Worm (Caenorhabditis elegans) whole organism, late embryonic: ENCODE data around the gene K02H11.9.

Experiments used
- C38D4.7 ChIP-seq: fragments of 200-800 bp; sonication (Bioruptor generic); optimal IDR thresholded peaks from 2 replicates; lab custom pipeline; 2018; ENCODE audit warnings: mild to moderate bottlenecking, missing genetic modification characterization, moderate library complexity, missing compliant biosample characterization
- Y22D7AL.16 ChIP-seq: sonication (generic microtip); optimal IDR thresholded peaks from 2 replicates; lab custom pipeline; 2016; ENCODE audit warnings: missing genetic modification characterization, missing compliant biosample characterization
- ahr-1 ChIP-seq: sonication (generic microtip); optimal IDR thresholded peaks from 2 replicates; lab custom pipeline; 2016; ENCODE audit warnings: missing genetic modification characterization, missing compliant biosample characterization
- ceh-14 ChIP-seq: sonication (generic microtip); optimal IDR thresholded peaks from 2 replicates; lab custom pipeline; 2016; ENCODE audit warnings: missing genotype, missing genetic modification characterization, missing compliant biosample characterization
- ceh-19 ChIP-seq: fragments of 200-800 bp; sonication (Bioruptor generic); optimal IDR thresholded peaks from 2 replicates; lab custom pipeline; 2018; ENCODE audit warnings: mild to moderate bottlenecking, missing genetic modification characterization, missing compliant biosample characterization
- ceh-2 ChIP-seq: sonication (generic microtip); optimal IDR thresholded peaks from 2 replicates; lab custom pipeline; 2016; ENCODE audit warnings: missing genotype, missing genetic modification characterization, missing compliant biosample characterization
- ceh-22 ChIP-seq: sonication (generic microtip); optimal IDR thresholded peaks from 2 replicates; lab custom pipeline; 2017; ENCODE audit warnings: missing biosample characterization, missing genetic modification characterization
- ceh-24 ChIP-seq: sonication (generic microtip); optimal IDR thresholded peaks from 2 replicates; lab custom pipeline; 2016; ENCODE audit warnings: mild to moderate bottlenecking, missing genetic modification characterization, missing compliant biosample characterization
- ceh-30 ChIP-seq: fragments of 150-350 bp; optimal IDR thresholded peaks from 2 replicates; lab custom pipeline; 2014; ENCODE audit warnings: missing biosample characterization, missing genetic modification characterization
- ceh-34 ChIP-seq: sonication (generic microtip); optimal IDR thresholded peaks from 2 replicates; lab custom pipeline; 2016; ENCODE audit warnings: mild to moderate bottlenecking, missing genetic modification characterization, missing compliant biosample characterization
- ceh-48 ChIP-seq: sonication (generic microtip); optimal IDR thresholded peaks from 2 replicates; lab custom pipeline; 2016; ENCODE audit warnings: missing genetic modification characterization, inconsistent platforms, missing compliant biosample characterization
- ceh-9 ChIP-seq: sonication (generic microtip); optimal IDR thresholded peaks from 2 replicates; lab custom pipeline; 2016; ENCODE audit warnings: mild to moderate bottlenecking, missing genetic modification characterization, inconsistent platforms, missing compliant biosample characterization
- dve-1 ChIP-seq: sonication (generic microtip); optimal IDR thresholded peaks from 2 replicates; lab custom pipeline; 2017; ENCODE audit warnings: antibody characterized with exemption, mild to moderate bottlenecking, missing genetic modification characterization, missing compliant biosample characterization
- elt-4 ChIP-seq: sonication (generic microtip); optimal IDR thresholded peaks from 2 replicates; lab custom pipeline; 2016; ENCODE audit warnings: missing genetic modification characterization, missing compliant biosample characterization
- ets-4 ChIP-seq: sonication (generic microtip); optimal IDR thresholded peaks from 2 replicates; lab custom pipeline; 2016; ENCODE audit warnings: missing genetic modification characterization, missing compliant biosample characterization
- eyg-1 ChIP-seq: sonication (generic microtip); optimal IDR thresholded peaks from 2 replicates; lab custom pipeline; 2016; ENCODE audit warnings: missing genotype, missing genetic modification characterization, missing compliant biosample characterization
- fkh-10 ChIP-seq: fragments of 150-350 bp; optimal IDR thresholded peaks from 2 replicates; lab custom pipeline; 2014; ENCODE audit warnings: missing biosample characterization, missing genetic modification reagents, missing genetic modification characterization
- gmeb-2 ChIP-seq: sonication (generic microtip); optimal IDR thresholded peaks from 2 replicates; lab custom pipeline; 2016; ENCODE audit warnings: missing genetic modification characterization, inconsistent platforms, missing compliant biosample characterization
- hlh-13 ChIP-seq: fragments of 200-800 bp; sonication (Bioruptor generic); optimal IDR thresholded peaks from 2 replicates; lab custom pipeline; 2018; ENCODE audit warnings: mild to moderate bottlenecking, missing genetic modification characterization, missing compliant biosample characterization
- hlh-15 ChIP-seq: sonication (generic microtip); optimal IDR thresholded peaks from 2 replicates; lab custom pipeline; 2016; ENCODE audit warnings: missing genetic modification characterization, missing compliant biosample characterization
- hlh-30 ChIP-seq: sonication (generic microtip); optimal IDR thresholded peaks from 2 replicates; lab custom pipeline; 2017; ENCODE audit warnings: antibody characterized with exemption, missing genetic modification characterization, missing compliant biosample characterization; ENCODE audit not compliant: insufficient read depth
- lin-11 ChIP-seq: fragments of 200-800 bp; sonication (Bioruptor generic); optimal IDR thresholded peaks from 2 replicates; lab custom pipeline; 2018; ENCODE audit warnings: mild to moderate bottlenecking, missing genetic modification characterization, missing compliant biosample characterization
- madf-2 ChIP-seq: sonication (generic microtip); optimal IDR thresholded peaks from 2 replicates; lab custom pipeline; 2017; ENCODE audit warnings: missing genetic modification characterization, missing compliant biosample characterization
- mec-3 ChIP-seq: sonication (generic microtip); optimal IDR thresholded peaks from 2 replicates; lab custom pipeline; 2016; ENCODE audit warnings: borderline replicate concordance, missing genetic modification characterization, missing compliant biosample characterization
- nfya-1 ChIP-seq: sonication (generic microtip); optimal IDR thresholded peaks from 2 replicates; lab custom pipeline; 2017; ENCODE audit warnings: missing genetic modification characterization, mild to moderate bottlenecking, missing compliant biosample characterization, antibody characterized with exemption, moderate library complexity
- npax-4 ChIP-seq: sonication (generic microtip); optimal IDR thresholded peaks from 2 replicates; lab custom pipeline; 2016; ENCODE audit warnings: missing genetic modification characterization, missing compliant biosample characterization
- pag-3 ChIP-seq: sonication (generic microtip); optimal IDR thresholded peaks from 2 replicates; lab custom pipeline; 2016; ENCODE audit warnings: missing compliant biosample characterization, missing genetic modification characterization, borderline replicate concordance
- pat-9 ChIP-seq: fragments of 200-800 bp; sonication (Bioruptor generic); optimal IDR thresholded peaks from 2 replicates; lab custom pipeline; 2018; ENCODE audit warnings: mild to moderate bottlenecking, missing genetic modification characterization, moderate library complexity, missing compliant biosample characterization
- pqm-1 ChIP-seq: sonication (generic microtip); optimal IDR thresholded peaks from 2 replicates; lab custom pipeline; 2016; ENCODE audit warnings: missing genetic modification characterization, missing compliant biosample characterization
- sdc-2 ChIP-seq: sonication (generic microtip); optimal IDR thresholded peaks from 2 replicates; lab custom pipeline; 2016; ENCODE audit warnings: missing genotype, missing genetic modification characterization, missing compliant biosample characterization
- sox-4 ChIP-seq: sonication (generic microtip); optimal IDR thresholded peaks from 2 replicates; lab custom pipeline; 2017; ENCODE audit warnings: mild to moderate bottlenecking, missing genetic modification characterization, inconsistent platforms, missing compliant biosample characterization
- syd-9 ChIP-seq: sonication (generic microtip); optimal IDR thresholded peaks from 2 replicates; lab custom pipeline; 2016; ENCODE audit warnings: mild to moderate bottlenecking, missing genetic modification characterization, moderate library complexity, missing compliant biosample characterization
- tbx-2 ChIP-seq: sonication (generic microtip); optimal IDR thresholded peaks from 2 replicates; lab custom pipeline; 2016; ENCODE audit warnings: missing genetic modification characterization, missing compliant biosample characterization
- unc-3 ChIP-seq, 2 experiments: fragments of 200-800 bp in 1 of 2; sonication (Bioruptor generic) in 1 of 2; sonication (generic microtip) in 1 of 2; conservative IDR thresholded peaks in 1 of 2; optimal IDR thresholded peaks in 1 of 2; 2 replicates each; pipeline versions ENCODE4 v1.3.6 to Lab custom; 2016 to 2022; ENCODE audit warnings: missing compliant biosample characterization in 2 of 2, missing genetic modification characterization in 2 of 2, missing genetic modification reagents in 1 of 2
- unc-86 ChIP-seq: sonication (generic microtip); optimal IDR thresholded peaks from 2 replicates; lab custom pipeline; 2016; ENCODE audit warnings: missing genetic modification characterization, missing compliant biosample characterization
- zip-5 ChIP-seq: sonication (generic microtip); optimal IDR thresholded peaks from 2 replicates; lab custom pipeline; 2016; ENCODE audit warnings: missing genetic modification characterization, missing compliant biosample characterization

The K02H11.9 gene

ce11 chrV:1495752-1496151 is 41.1 kb downstream of the K02H11.9 start:
- TF ChIP-seq mec-3 (no peak), ceh-48 (tag; lab: Kevin White, UChicago) (peak; percentile 16), ceh-2 (tag; lab: Kevin White, UChicago) (no peak), pqm-1 (tag; lab: Kevin White, UChicago) (no peak), elt-4 (no peak), eyg-1 (tag; lab: Kevin White, UChicago) (no peak), C38D4.7 (GFP tag; lab: Kevin White, UChicago) (no peak), tbx-2 (tag; lab: Kevin White, UChicago) (no peak)
- TF ChIP-seq, all 69 proteins: peak for 1

- no peak for TF ChIP-seq ceh-24 (tag; lab: Kevin White, UChicago)
- no peak for TF ChIP-seq zip-5 (tag; lab: Kevin White, UChicago)
- TF ChIP-seq, all 69 proteins: peak for 0
Observed at ce11 chrV:1495334-1495733, 41.5 kb downstream of the K02H11.9 start, which contains the start of gene C38C3.3. C38C3.3 (plus strand) TSS chrV:1495634.

- TF ChIP-seq ets-4 (tag; lab: Kevin White, UChicago) (no peak), sdc-2 (no peak), ceh-30 (tag; lab: Kevin White, UChicago) (no peak), pat-9 (tag; lab: Kevin White, UChicago) (no peak), sox-4 (no peak), unc-86 (tag; lab: Kevin White, UChicago) (no peak), gmeb-2 (tag; lab: Kevin White, UChicago) (no peak), madf-2 (tag; lab: Kevin White, UChicago) (no peak), hlh-30 (tag; lab: Kevin White, UChicago) (no peak), unc-3 (GFP tag; conservative IDR thresholded peaks at IDR 0.05; lab: Robert Waterston, UW) (no peak), unc-3 (tag; optimal IDR thresholded peaks at IDR 0.05; lab: Kevin White, UChicago) (no peak), fkh-10 (no peak), pag-3 (no peak), nfya-1 (no peak), lin-11 (tag; lab: Kevin White, UChicago) (no peak), ceh-14 (tag; lab: Kevin White, UChicago) (no peak), ceh-9 (tag; lab: Kevin White, UChicago) (no peak), hlh-15 (no peak), npax-4 (tag; lab: Kevin White, UChicago) (no peak)
- TF ChIP-seq, all 69 proteins: peak for 0
Observed at ce11 chrV:1494469-1494868, 42.4 kb downstream of the K02H11.9 start, which contains the start of gene spig-7. spig-7 (plus strand) TSS chrV:1494769.

- TF ChIP-seq hlh-30 (tag; lab: Kevin White, UChicago): no peak
- no peak for TF ChIP-seq Y22D7AL.16 (tag; lab: Kevin White, UChicago)
- TF ChIP-seq ceh-9 (tag; lab: Kevin White, UChicago): no peak
- no peak for TF ChIP-seq eyg-1 (tag; lab: Kevin White, UChicago)
- TF ChIP-seq tbx-2 (tag; lab: Kevin White, UChicago): no peak
- no peak for TF ChIP-seq ceh-19
- TF ChIP-seq sdc-2: no peak
- TF ChIP-seq ceh-34 (tag; lab: Kevin White, UChicago): no peak
- no peak for TF ChIP-seq zip-5 (tag; lab: Kevin White, UChicago)
- TF ChIP-seq dve-1 (tag; lab: Kevin White, UChicago): no peak
- no peak for TF ChIP-seq syd-9 (tag; lab: Kevin White, UChicago)
- no peak for TF ChIP-seq lin-11 (tag; lab: Kevin White, UChicago)
- no peak for TF ChIP-seq ceh-22 (tag; lab: Kevin White, UChicago)
- TF ChIP-seq ahr-1: no peak
- no peak for TF ChIP-seq madf-2 (tag; lab: Kevin White, UChicago)
- no peak for TF ChIP-seq hlh-13 (GFP tag; lab: Kevin White, UChicago)
- no peak for TF ChIP-seq unc-86 (tag; lab: Kevin White, UChicago)
- no peak for TF ChIP-seq pat-9 (tag; lab: Kevin White, UChicago)
- TF ChIP-seq, all 69 proteins: peak for 0
Observed at ce11 chrV:1491510-1491909, 45.4 kb downstream of the K02H11.9 start, which contains the start of gene C38C3.6. C38C3.6 (minus strand) TSS chrV:1491610.
